Worm (Caenorhabditis elegans): Measurements from ENCODE around the gene srx-39.

The srx-39 gene

DNA sequence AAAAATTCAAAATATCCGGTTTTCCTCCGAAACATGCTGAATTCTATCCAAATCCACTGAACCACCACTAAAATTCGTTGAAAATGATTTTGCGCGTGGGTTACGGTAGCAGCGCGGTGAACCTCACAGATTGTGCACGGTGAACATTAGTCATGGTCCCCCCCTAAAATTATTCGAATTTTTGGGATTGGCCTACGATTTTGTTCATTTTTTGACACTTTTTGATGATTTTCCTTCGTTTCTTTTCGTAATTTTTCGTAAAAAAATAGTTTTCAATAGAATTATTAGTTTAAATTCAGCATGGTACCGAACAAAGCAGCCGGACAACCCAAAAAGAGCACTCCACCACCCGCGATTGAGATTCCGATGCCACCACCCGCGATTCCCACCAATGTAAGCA is 24.1 kb upstream of the srx-39 start, which contains the start of gene C03A7.2:
C03A7.2 (plus strand) TSS at position 301 of the 400 bp plus-strand sequence.
- TF ChIP-seq C34F6.9 (tag; optimal IDR thresholded peaks at IDR 0.05) (no peak), ztf-11 (tag; optimal IDR thresholded peaks at IDR 0.05) (no peak), blmp-1 (tag; optimal IDR thresholded peaks at IDR 0.05; ENCODE audit: insufficient read depth) (no peak), ztf-1 (GFP tag; conservative IDR thresholded peaks at IDR 0.05) (no peak), mab-5 (tag; optimal IDR thresholded peaks at IDR 0.05) (no peak), mdl-1 (tag; optimal IDR thresholded peaks at IDR 0.05) (no peak), unc-62 (GFP tag; optimal IDR thresholded peaks at IDR 0.05) (no peak), nhr-25 (tag; optimal IDR thresholded peaks at IDR 0.05) (no peak), nhr-77 (tag; optimal IDR thresholded peaks at IDR 0.05) (no peak), mbf-1 (tag; optimal IDR thresholded peaks at IDR 0.05) (no peak), fos-1 (tag; optimal IDR thresholded peaks at IDR 0.05) (no peak), unc-39 (tag; optimal IDR thresholded peaks at IDR 0.05) (no peak), nhr-6 (tag; optimal IDR thresholded peaks at IDR 0.05) (no peak), peb-1 (tag; optimal IDR thresholded peaks at IDR 0.05) (no peak), ZK546.5 (tag; optimal IDR thresholded peaks at IDR 0.05) (no peak), crh-2 (tag; optimal IDR thresholded peaks at IDR 0.05) (no peak), alr-1 (tag; optimal IDR thresholded peaks at IDR 0.05) (no peak), nhr-21 (tag; optimal IDR thresholded peaks at IDR 0.05) (no peak), sma-9 (GFP tag; optimal IDR thresholded peaks at IDR 0.05) (no peak), sma-9 (tag; optimal IDR thresholded peaks at IDR 0.05) (no peak), zag-1 (tag; optimal IDR thresholded peaks at IDR 0.05) (no peak)

DNA sequence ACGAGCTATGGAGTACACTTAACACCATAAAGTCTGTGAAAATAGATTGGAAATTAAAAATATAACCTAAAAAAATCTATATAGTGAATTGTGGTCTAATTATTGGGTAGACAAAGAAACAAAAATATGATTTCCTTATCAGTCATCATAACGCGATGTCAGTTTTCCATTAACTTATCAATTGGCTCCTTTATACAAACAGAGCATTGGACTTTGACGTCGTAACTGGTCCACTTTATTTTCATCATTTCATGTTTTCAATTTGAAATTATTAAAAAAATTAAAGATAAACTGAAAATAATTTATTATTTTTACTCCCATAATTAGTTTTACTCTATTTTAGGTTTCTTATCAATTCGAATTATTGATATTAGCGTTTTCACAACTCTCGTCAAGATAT is 20.5 kb upstream of the srx-39 start:
- TF ChIP-seq nhr-12 (tag; optimal IDR thresholded peaks at IDR 0.05) (no peak), nhr-129 (tag; optimal IDR thresholded peaks at IDR 0.05) (no peak), nhr-25 (tag; optimal IDR thresholded peaks at IDR 0.05) (no peak), F13H6.1 (tag; optimal IDR thresholded peaks at IDR 0.05) (no peak), aly-2 (tag; optimal IDR thresholded peaks at IDR 0.05) (no peak), sem-4 (tag; optimal IDR thresholded peaks at IDR 0.05) (no peak), gmeb-1 (tag; optimal IDR thresholded peaks at IDR 0.05) (no peak), snpc-4 (tag; optimal IDR thresholded peaks at IDR 0.05) (no peak), ZK546.5 (tag; optimal IDR thresholded peaks at IDR 0.05) (no peak), fos-1 (tag; optimal IDR thresholded peaks at IDR 0.05) (no peak), ztf-4 (tag; optimal IDR thresholded peaks at IDR 0.05) (no peak), lin-13 (GFP tag; optimal IDR thresholded peaks at IDR 0.05) (no peak), egl-27 (tag; optimal IDR thresholded peaks at IDR 0.05) (no peak), nhr-10 (tag; optimal IDR thresholded peaks at IDR 0.05) (no peak), sma-9 (GFP tag; optimal IDR thresholded peaks at IDR 0.05) (no peak), sma-9 (tag; optimal IDR thresholded peaks at IDR 0.05) (no peak), elt-3 (tag; optimal IDR thresholded peaks at IDR 0.05) (no peak), mbf-1 (tag; optimal IDR thresholded peaks at IDR 0.05) (no peak), dmd-4 (tag; optimal IDR thresholded peaks at IDR 0.05) (no peak)

DNA sequence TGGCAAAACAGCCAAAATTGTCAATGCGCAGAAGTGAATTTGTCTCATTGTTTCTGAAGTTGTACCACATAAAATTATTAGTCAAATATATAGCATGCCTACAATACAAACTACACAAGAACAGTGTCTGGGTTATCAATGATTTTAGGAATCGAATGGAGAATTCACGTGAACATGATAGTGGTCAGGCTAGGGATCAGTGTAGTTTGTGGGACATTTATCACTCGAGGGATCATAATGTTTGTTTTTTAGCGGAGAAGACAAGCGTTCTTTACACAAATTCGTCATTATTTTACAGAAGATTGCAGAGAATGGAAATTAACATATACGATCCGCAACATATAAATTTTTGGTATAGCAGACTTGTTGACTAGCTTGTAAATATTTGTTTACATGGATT is 19.6 kb upstream of the srx-39 start, which contains the start of gene ugt-51:
ugt-51 (minus strand) TSS at position 101 of the 400 bp plus-strand sequence.
- TF ChIP-seq ZK546.5 (tag; optimal IDR thresholded peaks at IDR 0.05) (no peak), R02D3.7 (tag; optimal IDR thresholded peaks at IDR 0.05) (no peak), nhr-11 (tag; optimal IDR thresholded peaks at IDR 0.05) (no peak), alr-1 (tag; optimal IDR thresholded peaks at IDR 0.05) (no peak), lsy-2 (tag; optimal IDR thresholded peaks at IDR 0.05) (no peak), ztf-11 (tag; optimal IDR thresholded peaks at IDR 0.05) (no peak), egl-27 (tag; optimal IDR thresholded peaks at IDR 0.05) (no peak), dmd-4 (tag; optimal IDR thresholded peaks at IDR 0.05) (no peak), ceh-16 (tag; optimal IDR thresholded peaks at IDR 0.05) (no peak), gmeb-1 (tag; optimal IDR thresholded peaks at IDR 0.05) (no peak)

DNA sequence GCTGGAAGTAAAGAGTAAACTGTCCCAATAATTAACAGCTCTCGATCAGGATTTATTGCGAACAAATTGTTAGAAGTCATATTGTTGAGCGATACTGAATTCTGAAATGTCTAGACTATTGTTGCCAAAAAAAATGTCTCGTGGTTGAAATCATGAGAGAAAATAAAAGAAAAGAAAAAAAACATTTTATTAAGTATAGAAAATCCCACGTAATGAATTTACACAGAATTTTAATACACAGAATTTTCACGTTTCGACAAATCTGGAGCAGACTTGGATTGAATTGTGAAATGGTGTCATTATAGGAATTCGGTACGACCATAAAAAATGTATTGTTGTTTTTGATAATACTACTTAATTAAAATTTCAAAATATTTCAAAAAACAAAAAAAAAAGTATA is 15.3 kb upstream of the srx-39 start, which contains the start of gene srt-65:
srt-65 (minus strand) TSS at position 101 of the 400 bp plus-strand sequence.
- TF ChIP-seq elt-1 (tag; optimal IDR thresholded peaks at IDR 0.05) (no peak), ztf-11 (tag; optimal IDR thresholded peaks at IDR 0.05) (no peak), gmeb-1 (tag; optimal IDR thresholded peaks at IDR 0.05) (no peak), fos-1 (tag; optimal IDR thresholded peaks at IDR 0.05) (no peak)
